Fruit fly (Drosophila melanogaster): Measurements from ENCODE around the gene CG14135.

Gene CG14135

DNA sequence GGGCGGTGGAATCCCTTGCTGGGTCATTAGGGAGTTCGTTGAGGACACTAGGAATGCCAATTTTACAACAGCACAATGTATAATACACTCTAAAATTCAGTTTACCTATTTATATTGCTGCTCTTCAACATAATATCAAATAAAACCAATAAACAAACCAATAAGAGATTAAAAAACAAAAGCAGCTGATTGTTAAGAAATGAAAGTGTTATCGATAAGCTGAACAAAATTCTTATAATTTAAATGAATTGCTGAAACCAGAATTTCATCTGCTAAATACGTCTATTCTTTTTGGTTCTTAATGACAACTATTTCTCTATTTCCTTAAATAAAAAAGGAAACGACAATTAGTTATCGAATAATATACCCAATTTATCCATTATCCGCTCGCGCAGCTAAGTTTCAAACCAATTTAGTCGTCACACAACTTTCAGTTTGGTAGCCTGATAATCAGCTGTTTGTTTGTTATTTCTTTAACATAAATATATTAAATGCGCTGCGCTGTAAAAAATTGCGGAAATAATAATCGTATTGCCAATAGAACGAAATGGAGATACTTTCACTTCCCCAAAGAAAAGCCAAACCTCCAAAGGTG lies at the start of gene CG14135, which contains the start of gene Pldn:
CG14135 (plus strand) TSS at position 369 of the 595 bp plus-strand sequence.
Pldn (minus strand) TSS at position 197 of the 595 bp plus-strand sequence.
- TF ChIP-seq fkh (GFP tag; optimal IDR thresholded peaks at IDR 0.05) (peak; percentile 62), dac (GFP tag; optimal IDR thresholded peaks at IDR 0.05) (no peak), Blimp-1 (GFP tag; optimal IDR thresholded peaks at IDR 0.05) (peak; percentile 38), CG6854 (GFP tag; optimal IDR thresholded peaks at IDR 0.05) (no peak), CG3032 (tag; optimal IDR thresholded peaks at IDR 0.05) (peak; percentile 2), CG9139 (GFP tag; optimal IDR thresholded peaks at IDR 0.05) (no peak)

- TF ChIP-seq fkh (GFP tag; optimal IDR thresholded peaks at IDR 0.05): no peak
- no peak for TF ChIP-seq Sox15 (GFP tag; optimal IDR thresholded peaks at IDR 0.05)
- TF ChIP-seq CG6792 (GFP tag; optimal IDR thresholded peaks at IDR 0.05): no peak
- no peak for TF ChIP-seq CG15336 (GFP tag; IDR thresholded peaks at IDR 0.05)
- TF ChIP-seq fd85E (GFP tag; optimal IDR thresholded peaks at IDR 0.05): no peak
- TF ChIP-seq Ets96B (tag; optimal IDR thresholded peaks at IDR 0.05): no peak
- no peak for TF ChIP-seq CG4318 (GFP tag; optimal IDR thresholded peaks at IDR 0.05)
- no peak for TF ChIP-seq Smox (GFP tag; optimal IDR thresholded peaks at IDR 0.05)
- no peak for TF ChIP-seq CG16779 (tag; optimal IDR thresholded peaks at IDR 0.05)
- TF ChIP-seq CG11762 (GFP tag; optimal IDR thresholded peaks at IDR 0.05; ENCODE audit: insufficient read depth): no peak
- no peak for TF ChIP-seq Sox14 (GFP tag; optimal IDR thresholded peaks at IDR 0.05)
These were observed 45.4 kb upstream of the CG14135 start, which contains the start of gene CG6071 for dm6 chr3L:11645933-11646332. Gene CG6071, minus strand, starts transcription at chr3L:11646033.

- TF ChIP-seq CG6808 (GFP tag; optimal IDR thresholded peaks at IDR 0.05) (no peak), Gug (GFP tag; IDR thresholded peaks at IDR 0.05) (no peak), CG10631 (GFP tag; optimal IDR thresholded peaks at IDR 0.05) (peak; percentile 65), CG8632 (GFP tag; optimal IDR thresholded peaks at IDR 0.05) (peak; percentile 4), Lpt (GFP tag; optimal IDR thresholded peaks at IDR 0.05) (no peak), CG6276 (GFP tag; optimal IDR thresholded peaks at IDR 0.05) (no peak), CG8319 (GFP tag; optimal IDR thresholded peaks at IDR 0.05) (peak; percentile 37), Hr39 (GFP tag; optimal IDR thresholded peaks at IDR 0.05) (peak; percentile 83), CG31627 (GFP tag; optimal IDR thresholded peaks at IDR 0.05) (peak; percentile 82), esn (GFP tag; optimal IDR thresholded peaks at IDR 0.05) (peak; percentile 79), Sox14 (GFP tag; optimal IDR thresholded peaks at IDR 0.05) (peak; percentile 84), acj6 (GFP tag; optimal IDR thresholded peaks at IDR 0.05) (peak; percentile 73), CG32006 (GFP tag; optimal IDR thresholded peaks at IDR 0.05) (no peak), CG6792 (GFP tag; optimal IDR thresholded peaks at IDR 0.05) (no peak), CG7368 (GFP tag; optimal IDR thresholded peaks at IDR 0.05) (peak; percentile 53), CG11762 (GFP tag; optimal IDR thresholded peaks at IDR 0.05; ENCODE audit: insufficient read depth) (peak; percentile 49), salr (GFP tag; optimal IDR thresholded peaks at IDR 0.05) (peak in 1 of 2 experiments; percentile 24), cyc (GFP tag; optimal IDR thresholded peaks at IDR 0.05) (no peak), lz (GFP tag; optimal IDR thresholded peaks at IDR 0.05) (peak; percentile 69), CG11294 (GFP tag; IDR thresholded peaks at IDR 0.05) (no peak), eg (GFP tag; IDR thresholded peaks at IDR 0.05) (peak; percentile 65), achi (GFP tag; optimal IDR thresholded peaks at IDR 0.05) (peak; percentile 70), svp (GFP tag) (no peak), Sox15 (GFP tag; optimal IDR thresholded peaks at IDR 0.05) (peak; percentile 58), CG11902 (GFP tag; optimal IDR thresholded peaks at IDR 0.05) (peak; percentile 55), OdsH (GFP tag; optimal IDR thresholded peaks at IDR 0.05) (peak; percentile 79), vri (GFP tag; optimal IDR thresholded peaks at IDR 0.05) (no peak), Sox102F (GFP tag; optimal IDR thresholded peaks at IDR 0.05) (peak; percentile 62), Hr4 (GFP tag; optimal IDR thresholded peaks at IDR 0.05) (no peak), CG15336 (GFP tag; IDR thresholded peaks at IDR 0.05) (peak; percentile 60)
These were observed 43.0 kb upstream of the CG14135 start, which contains the start of the genes RIOK1 and Polr3H for dm6 chr3L:11648410-11648809. Gene RIOK1, minus strand, starts transcription at chr3L:11648474. Gene Polr3H, plus strand, starts transcription at chr3L:11648756.

All from whole organism, prepupa.